Worm (Caenorhabditis elegans): Measurements from ENCODE around the gene F13C5.3.

DNA sequence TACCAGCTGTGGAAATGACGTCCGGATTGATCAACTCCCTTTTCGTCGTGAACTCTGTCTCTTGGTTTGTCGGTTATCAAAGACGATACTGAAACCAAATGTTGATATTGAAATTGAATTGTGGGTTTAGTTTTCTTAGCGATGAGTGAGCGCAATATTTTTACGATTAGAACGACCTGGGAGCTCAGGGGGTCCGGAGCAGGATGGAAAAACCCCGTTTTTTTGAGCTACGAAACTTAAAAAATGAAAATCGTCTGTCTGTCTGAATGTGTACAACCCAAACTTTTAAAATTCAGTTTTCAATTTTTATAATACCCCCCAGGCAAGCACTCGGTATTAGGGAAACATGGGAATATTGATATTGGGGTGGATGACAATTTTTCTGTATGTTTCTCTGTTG, 43.4 kb upstream of the F13C5.3 start:
- no peak for TF ChIP-seq elt-3 (tag; optimal IDR thresholded peaks at IDR 0.05)
- no peak for TF ChIP-seq lin-13 (GFP tag; optimal IDR thresholded peaks at IDR 0.05)
- no peak for TF ChIP-seq nhr-77 (tag; optimal IDR thresholded peaks at IDR 0.05)
- no peak for TF ChIP-seq nhr-237 (tag; optimal IDR thresholded peaks at IDR 0.05)
- TF ChIP-seq mdl-1 (tag; optimal IDR thresholded peaks at IDR 0.05) = no peak
- no peak for TF ChIP-seq nhr-12 (tag; optimal IDR thresholded peaks at IDR 0.05)
- no peak for TF ChIP-seq zag-1 (tag; optimal IDR thresholded peaks at IDR 0.05)
- no peak for TF ChIP-seq R02D3.7 (tag; optimal IDR thresholded peaks at IDR 0.05)

Data from whole organism, L2 larva.